Fruit fly (Drosophila melanogaster) whole organism, embryonic: ENCODE data around the gene Pop2.

Experiments used
- Blimp-1 ChIP-seq: fragments of 200-800 bp; sonication (Bioruptor generic); optimal IDR thresholded peaks from 3 replicates; lab custom pipeline; 2018; ENCODE audit warnings: missing biosample characterization, missing genetic modification characterization, mild to moderate bottlenecking, moderate library complexity, missing genetic modification reagents
- Bteb2 ChIP-seq: fragments of 200-800 bp; sonication (Bioruptor generic); optimal IDR thresholded peaks from 2 replicates; lab custom pipeline; 2016; ENCODE audit warnings: missing biosample characterization, missing genetic modification characterization
- CG10366 ChIP-seq: fragments of 200-800 bp; sonication (Bioruptor generic); IDR thresholded peaks from 2 replicates; pipeline ENCODE4 v1.3.6; 2022; ENCODE audit warnings: missing biosample characterization, missing genetic modification characterization
- CG11247 ChIP-seq: fragments of 200-800 bp; sonication (Bioruptor generic); IDR thresholded peaks from 2 replicates; pipeline ENCODE4 v1.3.6; 2022; ENCODE audit warnings: missing biosample characterization, missing genetic modification characterization
- CG12744 ChIP-seq: fragments of 200-800 bp; sonication (Bioruptor generic); optimal IDR thresholded peaks from 2 replicates; lab custom pipeline; 2016; ENCODE audit warnings: missing biosample characterization, missing genetic modification characterization
- CG12769 ChIP-seq: fragments of 200-800 bp; sonication (Bioruptor generic); optimal IDR thresholded peaks from 2 replicates; lab custom pipeline; 2019; ENCODE audit warnings: missing biosample characterization, mild to moderate bottlenecking, missing genetic modification characterization, moderate library complexity
- CG13624 ChIP-seq: fragments of 200-800 bp; sonication (Bioruptor generic); optimal IDR thresholded peaks from 2 replicates; lab custom pipeline; 2016; ENCODE audit warnings: missing biosample characterization, missing genetic modification characterization
- CG15514 ChIP-seq: fragments of 200-800 bp; sonication (Bioruptor generic); optimal IDR thresholded peaks from 3 replicates; lab custom pipeline; 2017; ENCODE audit warnings: missing biosample characterization, missing genetic modification characterization, mild to moderate bottlenecking, moderate library complexity, missing genetic modification reagents
- CG17359 ChIP-seq: fragments of 200-800 bp; sonication (Bioruptor generic); optimal IDR thresholded peaks from 3 replicates; lab custom pipeline; 2018; ENCODE audit warnings: missing biosample characterization, mild to moderate bottlenecking, missing genetic modification characterization, moderate library complexity
- CG17802 ChIP-seq: fragments of 200-800 bp; sonication (Bioruptor generic); optimal IDR thresholded peaks from 2 replicates; lab custom pipeline; 2018; ENCODE audit warnings: missing biosample characterization, mild to moderate bottlenecking, missing genetic modification characterization, moderate library complexity
- CG18011 ChIP-seq: fragments of 200-800 bp; sonication (Bioruptor generic); optimal IDR thresholded peaks from 2 replicates; lab custom pipeline; 2017; ENCODE audit warnings: missing biosample characterization, missing genetic modification characterization, mild to moderate bottlenecking, moderate library complexity, missing genotype
- CG2199 ChIP-seq: fragments of 200-800 bp; sonication (Bioruptor generic); IDR thresholded peaks from 3 replicates; pipeline ENCODE4 v1.3.6; 2022; ENCODE audit warnings: missing biosample characterization, missing genetic modification characterization
- CG2889 ChIP-seq: fragments of 200-800 bp; sonication (Bioruptor generic); IDR thresholded peaks from 3 replicates; pipeline ENCODE4 v1.3.6; 2022; ENCODE audit warnings: missing biosample characterization, missing genetic modification characterization
- CG30431 ChIP-seq: fragments of 200-800 bp; sonication (Bioruptor generic); optimal IDR thresholded peaks from 2 replicates; lab custom pipeline; 2017; ENCODE audit warnings: missing biosample characterization, missing genetic modification characterization
- CG34376 ChIP-seq: fragments of 200-800 bp; sonication (Bioruptor generic); optimal IDR thresholded peaks from 2 replicates; lab custom pipeline; 2018; ENCODE audit warnings: missing biosample characterization, mild to moderate bottlenecking, missing genetic modification characterization
- CG4424 ChIP-seq: fragments of 200-800 bp; sonication (Bioruptor generic); optimal IDR thresholded peaks from 3 replicates; lab custom pipeline; 2016; ENCODE audit warnings: missing biosample characterization, missing genetic modification characterization
- CG4854 ChIP-seq: fragments of 200-800 bp; sonication (Bioruptor generic); optimal IDR thresholded peaks from 2 replicates; lab custom pipeline; 2016; ENCODE audit warnings: missing biosample characterization, missing genetic modification characterization, inconsistent platforms
- CG8478 ChIP-seq: fragments of >200 bp; optimal IDR thresholded peaks from 2 replicates; lab custom pipeline; 2018
- CG9932 ChIP-seq: fragments of 200-800 bp; sonication (Bioruptor generic); IDR thresholded peaks from 2 replicates; pipeline ENCODE4 v1.3.6; 2022; ENCODE audit warnings: missing biosample characterization, missing genetic modification characterization
- Camta ChIP-seq: fragments of 200-800 bp; sonication (Bioruptor generic); optimal IDR thresholded peaks from 2 replicates; lab custom pipeline; 2016; ENCODE audit warnings: missing biosample characterization, missing genetic modification characterization
- Dip3 ChIP-seq: fragments of 200-800 bp; sonication (Bioruptor generic); optimal IDR thresholded peaks from 3 replicates; lab custom pipeline; 2016; ENCODE audit warnings: missing biosample characterization, missing genetic modification characterization
- HHEX ChIP-seq: fragments of 200-800 bp; sonication (Bioruptor generic); optimal IDR thresholded peaks from 3 replicates; lab custom pipeline; 2017; ENCODE audit warnings: missing biosample characterization, mild to moderate bottlenecking, missing genetic modification characterization, missing genetic modification reagents
- HLH3B ChIP-seq: fragments of 200-800 bp; sonication (Bioruptor generic); IDR thresholded peaks from 2 replicates; pipeline ENCODE4 v1.3.6; 2022; ENCODE audit warnings: missing biosample characterization, missing genetic modification characterization
- HLHmδ ChIP-seq: fragments of 200-800 bp; sonication (Bioruptor generic); optimal IDR thresholded peaks from 2 replicates; lab custom pipeline; 2018; ENCODE audit warnings: missing biosample characterization, mild to moderate bottlenecking, missing genetic modification characterization, moderate library complexity
- MESR4 ChIP-seq: fragments of 200-800 bp; sonication (Bioruptor generic); optimal IDR thresholded peaks from 2 replicates; lab custom pipeline; 2018; ENCODE audit warnings: missing biosample characterization, mild to moderate bottlenecking, missing genetic modification characterization, moderate library complexity
- Mad ChIP-seq: fragments of 200-800 bp; sonication (Bioruptor generic); optimal IDR thresholded peaks from 2 replicates; lab custom pipeline; 2016; ENCODE audit warnings: missing biosample characterization, missing genetic modification characterization
- Opbp ChIP-seq: fragments of 200-800 bp; sonication (Bioruptor generic); IDR thresholded peaks from 3 replicates; pipeline ENCODE4 v1.3.6; 2022; ENCODE audit warnings: missing biosample characterization, missing genetic modification characterization; ENCODE audit not compliant: partially characterized antibody
- Taf1 ChIP-seq: fragments of 200-800 bp; sonication (Bioruptor generic); IDR thresholded peaks from 2 replicates; pipeline ENCODE4 v1.3.6; 2022; ENCODE audit warnings: missing biosample characterization, missing genetic modification characterization
- al ChIP-seq: fragments of 200-800 bp; sonication (Bioruptor generic); IDR thresholded peaks from 2 replicates; pipeline ENCODE4 v1.3.6; 2022; ENCODE audit warnings: missing biosample characterization, missing genetic modification characterization
- bowl ChIP-seq: fragments of 200-800 bp; sonication (Bioruptor generic); IDR thresholded peaks from 2 replicates; pipeline ENCODE4 v1.3.6; 2022; ENCODE audit warnings: missing biosample characterization, missing genetic modification characterization
- caup ChIP-seq: fragments of 200-800 bp; sonication (Bioruptor generic); optimal IDR thresholded peaks from 3 replicates; lab custom pipeline; 2017; ENCODE audit warnings: missing biosample characterization, mild to moderate bottlenecking, missing genetic modification characterization, moderate library complexity; ENCODE audit not compliant: severe bottlenecking
- cwo ChIP-seq: fragments of 200-800 bp; sonication (Bioruptor generic); optimal IDR thresholded peaks from 3 replicates; lab custom pipeline; 2017; ENCODE audit warnings: missing biosample characterization, missing genetic modification characterization, mild to moderate bottlenecking, moderate library complexity, missing genetic modification reagents
- disco-r ChIP-seq: fragments of 200-800 bp; sonication (Bioruptor generic); optimal IDR thresholded peaks from 2 replicates; lab custom pipeline; 2016; ENCODE audit warnings: missing biosample characterization, missing genetic modification characterization
- fu2 ChIP-seq: fragments of 200-800 bp; sonication (Bioruptor generic); optimal IDR thresholded peaks from 2 replicates; lab custom pipeline; 2016; ENCODE audit warnings: missing biosample characterization, missing genetic modification characterization
- gce ChIP-seq: fragments of 200-800 bp; sonication (Bioruptor generic); IDR thresholded peaks from 3 replicates; pipeline ENCODE4 v1.3.6; 2022; ENCODE audit warnings: missing biosample characterization, missing genetic modification characterization
- gt ChIP-seq: fragments of 200-800 bp; sonication (Bioruptor generic); IDR thresholded peaks from 2 replicates; pipeline ENCODE4 v1.3.6; 2022; ENCODE audit warnings: missing biosample characterization, missing genetic modification characterization
- hb ChIP-seq: fragments of 200-800 bp; sonication (Bioruptor generic); IDR thresholded peaks from 3 replicates; pipeline ENCODE4 v1.3.6; 2022; ENCODE audit warnings: missing biosample characterization, missing genetic modification characterization; ENCODE audit not compliant: partially characterized antibody
- jumu ChIP-seq: fragments of 200-800 bp; sonication (Bioruptor generic); optimal IDR thresholded peaks from 3 replicates; lab custom pipeline; 2016; ENCODE audit warnings: missing biosample characterization, missing genetic modification characterization
- klu ChIP-seq: fragments of 200-800 bp; sonication (Bioruptor generic); IDR thresholded peaks from 2 replicates; pipeline ENCODE4 v1.3.6; 2022; ENCODE audit warnings: missing biosample characterization, missing genetic modification characterization
- knrl ChIP-seq: fragments of 200-800 bp; sonication (Bioruptor generic); IDR thresholded peaks from 3 replicates; pipeline ENCODE4 v1.3.6; 2022; ENCODE audit warnings: missing biosample characterization, missing genetic modification characterization; ENCODE audit not compliant: partially characterized antibody
- lab ChIP-seq: fragments of 200-800 bp; sonication (Bioruptor generic); optimal IDR thresholded peaks from 3 replicates; lab custom pipeline; 2017; ENCODE audit warnings: missing biosample characterization, missing genetic modification characterization, mild to moderate bottlenecking, moderate library complexity, missing genetic modification reagents
- mirr ChIP-seq: fragments of 200-800 bp; sonication (Bioruptor generic); optimal IDR thresholded peaks from 3 replicates; lab custom pipeline; 2018; ENCODE audit warnings: missing biosample characterization, mild to moderate bottlenecking, missing genetic modification characterization
- phol ChIP-seq: fragments of 200-800 bp; sonication (Bioruptor generic); optimal IDR thresholded peaks from 3 replicates; lab custom pipeline; 2018; ENCODE audit warnings: missing biosample characterization, mild to moderate bottlenecking, missing genetic modification characterization, moderate library complexity
- sd ChIP-seq: fragments of 200-800 bp; sonication (Bioruptor generic); optimal IDR thresholded peaks from 3 replicates; lab custom pipeline; 2018; ENCODE audit warnings: missing biosample characterization, mild to moderate bottlenecking, missing genetic modification characterization, moderate library complexity
- so ChIP-seq: fragments of 200-800 bp; sonication (Bioruptor generic); IDR thresholded peaks from 3 replicates; pipeline ENCODE4 v1.3.6; 2022; ENCODE audit warnings: missing biosample characterization, missing genetic modification characterization
- stc ChIP-seq: fragments of 200-800 bp; sonication (Bioruptor generic); IDR thresholded peaks from 2 replicates; pipeline ENCODE4 v1.3.6; 2022; ENCODE audit warnings: missing biosample characterization, missing genetic modification characterization
- tup ChIP-seq: fragments of 200-800 bp; sonication (Bioruptor generic); optimal IDR thresholded peaks from 2 replicates; lab custom pipeline; 2016; ENCODE audit warnings: missing biosample characterization, mild to moderate bottlenecking, missing genetic modification characterization, moderate library complexity
- wdn ChIP-seq: fragments of 200-800 bp; sonication (Bioruptor generic); IDR thresholded peaks from 2 replicates; pipeline ENCODE4 v1.3.6; 2022; ENCODE audit warnings: missing biosample characterization, missing genetic modification characterization

The Pop2 gene

DNA sequence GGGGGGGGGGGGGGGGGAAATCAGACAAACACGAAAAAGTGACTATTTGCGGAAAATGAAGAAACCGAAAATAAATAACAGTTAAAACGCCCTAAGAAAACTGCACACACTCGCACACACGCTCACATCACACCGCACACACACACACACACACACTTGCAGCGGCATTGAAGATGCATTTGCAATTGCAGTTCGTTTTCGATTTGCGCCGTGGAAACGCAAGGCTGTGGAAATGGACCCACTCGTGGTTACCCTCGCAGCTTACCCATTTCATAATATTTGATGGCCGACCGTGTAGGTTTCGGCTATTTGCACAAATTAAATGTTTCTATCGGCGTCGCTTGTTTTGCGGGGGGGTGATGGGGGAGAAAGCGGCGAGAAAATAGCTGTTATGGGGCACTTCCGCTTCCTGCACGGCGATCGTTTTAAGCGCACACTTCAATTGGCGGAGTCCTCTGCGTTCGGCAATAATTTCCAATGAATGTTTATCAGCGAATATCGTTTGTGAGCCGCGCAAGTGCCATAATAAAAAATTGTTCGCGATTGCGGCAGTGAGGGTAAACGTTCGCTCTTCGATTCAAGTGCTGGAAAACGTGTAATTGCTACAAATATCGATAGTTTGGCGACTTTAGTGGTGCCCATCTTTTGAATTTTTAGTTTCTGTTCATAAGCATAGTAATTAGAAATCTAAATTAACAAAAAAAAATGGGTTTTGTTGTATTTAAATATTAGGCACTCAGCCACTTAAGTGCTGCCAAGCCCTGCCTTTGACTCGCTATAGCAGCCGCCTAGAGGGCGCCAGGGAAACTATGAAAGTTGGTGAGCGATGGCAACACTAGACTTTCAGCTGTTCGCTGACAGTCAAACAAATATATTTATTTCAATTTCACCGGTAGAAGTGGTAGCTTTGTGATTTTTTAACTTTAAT, at the start of gene Pop2, which contains the start of gene CG6928 (continued):
- peak; percentile 79 for TF ChIP-seq HLH3B (GFP tag; lab: Robert Waterston, UW)
- TF ChIP-seq knrl (GFP tag; lab: Robert Waterston, UW), result peak; percentile 90
- TF ChIP-seq gt (GFP tag; lab: Robert Waterston, UW), result no peak
- TF ChIP-seq Dip3 (GFP tag; lab: Kevin White, UChicago), result peak; percentile 83
- TF ChIP-seq Blimp-1 (GFP tag; lab: Kevin White, UChicago), result peak; percentile 42
- TF ChIP-seq fu2 (GFP tag; lab: Kevin White, UChicago), result peak; percentile 83
- TF ChIP-seq mirr (GFP tag; lab: Kevin White, UChicago), result no peak
- TF ChIP-seq Mad (GFP tag; lab: Kevin White, UChicago), result peak; percentile 82
- peak; percentile 55 for TF ChIP-seq tup
- TF ChIP-seq CG17359 (tag; lab: Kevin White, UChicago), result peak; percentile 55
- peak; percentile 74 for TF ChIP-seq CG4854 (GFP tag; lab: Kevin White, UChicago)
- no peak for TF ChIP-seq bowl (GFP tag; lab: Robert Waterston, UW)
- TF ChIP-seq CG2889, result peak; percentile 43; the same call in 1 of the 3 replicates
- no peak for TF ChIP-seq sd (tag; lab: Kevin White, UChicago)
- peak; percentile 68 for TF ChIP-seq CG12744 (GFP tag; lab: Kevin White, UChicago)
- TF ChIP-seq wdn, result no peak
- peak; percentile 65; the same call in 1 of the 2 replicates for TF ChIP-seq CG11247 (GFP tag; lab: Robert Waterston, UW)
- peak; percentile 84 for TF ChIP-seq jumu
- peak; percentile 88 for TF ChIP-seq CG9932 (GFP tag; lab: Robert Waterston, UW)
- no peak for TF ChIP-seq cwo
- peak; percentile 52 for TF ChIP-seq CG30431 (GFP tag; lab: Kevin White, UChicago)
- TF ChIP-seq CG17802 (tag; lab: Kevin White, UChicago), result peak; percentile 57
- TF ChIP-seq Taf1, result peak; percentile 27; the same call in 1 of the 2 replicates
- peak; percentile 82 for TF ChIP-seq MESR4 (GFP tag; lab: Kevin White, UChicago)
- TF ChIP-seq HHEX, result no peak
- peak; percentile 72 for TF ChIP-seq disco-r
- 0 out of 3 replicates have a peak, but pooled peaks have one; percentile 47 for TF ChIP-seq CG2199 (GFP tag; lab: Robert Waterston, UW)
- TF ChIP-seq CG18011 (GFP tag; lab: Kevin White, UChicago), result peak; percentile 53
- no peak for TF ChIP-seq CG12769 (tag; lab: Kevin White, UChicago)
- peak; percentile 83 for TF ChIP-seq Bteb2 (GFP tag; lab: Kevin White, UChicago)
- no peak for TF ChIP-seq stc (GFP tag; lab: Robert Waterston, UW)
- peak; percentile 83 for TF ChIP-seq CG13624
- TF ChIP-seq hb (GFP tag; lab: Robert Waterston, UW), result peak; percentile 62; the same call in 1 of the 3 replicates
- no peak; the same call in 1 of the 3 replicates for TF ChIP-seq so (GFP tag; lab: Robert Waterston, UW)
- TF ChIP-seq Camta (GFP tag; lab: Kevin White, UChicago), result peak; percentile 70
- TF ChIP-seq lab, result peak; percentile 79
- TF ChIP-seq Opbp (GFP tag; lab: Robert Waterston, UW), result peak; percentile 79
- peak; percentile 84 for TF ChIP-seq phol (tag; lab: Kevin White, UChicago)
- peak; percentile 83 for TF ChIP-seq CG8478
- no peak; the same call in 1 of the 2 replicates for TF ChIP-seq klu (GFP tag; lab: Robert Waterston, UW)
- TF ChIP-seq HLHmδ (GFP tag; lab: Kevin White, UChicago), result no peak
- TF ChIP-seq CG15514 (GFP tag; lab: Kevin White, UChicago), result peak; percentile 82
- peak; percentile 76 for TF ChIP-seq caup (GFP tag; lab: Kevin White, UChicago)
- peak; percentile 56 for TF ChIP-seq al (GFP tag; lab: Robert Waterston, UW)
- TF ChIP-seq CG4424, result peak; percentile 65
- TF ChIP-seq gce (GFP tag; lab: Robert Waterston, UW), result 0 out of 3 replicates have a peak, but pooled peaks have one; percentile 5
- TF ChIP-seq CG10366 (GFP tag; lab: Robert Waterston, UW), result peak; percentile 57
- TF ChIP-seq CG34376 (GFP tag; lab: Kevin White, UChicago), result peak; percentile 22
